Fruit fly (Drosophila melanogaster): ENCODE data around the gene GatC.

- TF ChIP-seq CG8478 (optimal IDR thresholded peaks at IDR 0.05) (no peak), CTCF (optimal IDR thresholded peaks at IDR 0.05) (no peak)
Measured at dm6 chr2L:13784155-13784681, 48.7 kb downstream of the GatC start, which contains the start of gene CG16890.
